Worm (Caenorhabditis elegans) whole organism, late embryonic: ENCODE results near the gene C44B12.9.

Source experiments
- C08G9.2 ChIP-seq: sonication (generic microtip); optimal IDR thresholded peaks from 2 replicates; lab custom pipeline; 2016; ENCODE audit warnings: mild to moderate bottlenecking, missing genetic modification characterization, moderate library complexity, missing compliant biosample characterization
- C38D4.7 ChIP-seq: fragments of 200-800 bp; sonication (Bioruptor generic); optimal IDR thresholded peaks from 2 replicates; lab custom pipeline; 2018; ENCODE audit warnings: mild to moderate bottlenecking, missing genetic modification characterization, moderate library complexity, missing compliant biosample characterization
- K02D7.2 ChIP-seq: sonication (generic microtip); optimal IDR thresholded peaks from 2 replicates; lab custom pipeline; 2017; ENCODE audit warnings: mild to moderate bottlenecking, missing genetic modification characterization, missing compliant biosample characterization
- K09A11.1 ChIP-seq: sonication (generic microtip); optimal IDR thresholded peaks from 2 replicates; lab custom pipeline; 2017; ENCODE audit warnings: antibody characterized with exemption, mild to moderate bottlenecking, missing genetic modification characterization, missing compliant biosample characterization; ENCODE audit not compliant: insufficient read depth
- ahr-1 ChIP-seq: sonication (generic microtip); optimal IDR thresholded peaks from 2 replicates; lab custom pipeline; 2016; ENCODE audit warnings: missing genetic modification characterization, missing compliant biosample characterization
- ceh-18 ChIP-seq: sonication (generic microtip); optimal IDR thresholded peaks from 2 replicates; lab custom pipeline; 2016; ENCODE audit warnings: missing genetic modification characterization, missing compliant biosample characterization
- ceh-19 ChIP-seq: fragments of 200-800 bp; sonication (Bioruptor generic); optimal IDR thresholded peaks from 2 replicates; lab custom pipeline; 2018; ENCODE audit warnings: mild to moderate bottlenecking, missing genetic modification characterization, missing compliant biosample characterization
- ceh-2 ChIP-seq: sonication (generic microtip); optimal IDR thresholded peaks from 2 replicates; lab custom pipeline; 2016; ENCODE audit warnings: missing genotype, missing genetic modification characterization, missing compliant biosample characterization
- ceh-24 ChIP-seq: sonication (generic microtip); optimal IDR thresholded peaks from 2 replicates; lab custom pipeline; 2016; ENCODE audit warnings: mild to moderate bottlenecking, missing genetic modification characterization, missing compliant biosample characterization
- ceh-30 ChIP-seq: fragments of 150-350 bp; optimal IDR thresholded peaks from 2 replicates; lab custom pipeline; 2014; ENCODE audit warnings: missing biosample characterization, missing genetic modification characterization
- ceh-31 ChIP-seq: sonication (generic microtip); optimal IDR thresholded peaks from 2 replicates; lab custom pipeline; 2016; ENCODE audit warnings: missing genetic modification characterization, missing compliant biosample characterization
- ceh-34 ChIP-seq: sonication (generic microtip); optimal IDR thresholded peaks from 2 replicates; lab custom pipeline; 2016; ENCODE audit warnings: mild to moderate bottlenecking, missing genetic modification characterization, missing compliant biosample characterization
- ceh-45 ChIP-seq: fragments of 200-800 bp; sonication (Bioruptor generic); IDR thresholded peaks from 2 replicates; pipeline ENCODE4 v1.3.6; 2022; ENCODE audit warnings: missing genetic modification reagents, missing genetic modification characterization, missing compliant biosample characterization
- dmd-4 ChIP-seq: sonication (generic microtip); optimal IDR thresholded peaks from 2 replicates; lab custom pipeline; 2016; ENCODE audit warnings: borderline replicate concordance, missing genetic modification characterization, missing compliant biosample characterization
- dve-1 ChIP-seq: sonication (generic microtip); optimal IDR thresholded peaks from 2 replicates; lab custom pipeline; 2017; ENCODE audit warnings: antibody characterized with exemption, mild to moderate bottlenecking, missing genetic modification characterization, missing compliant biosample characterization
- eyg-1 ChIP-seq: sonication (generic microtip); optimal IDR thresholded peaks from 2 replicates; lab custom pipeline; 2016; ENCODE audit warnings: missing genotype, missing genetic modification characterization, missing compliant biosample characterization
- fax-1 ChIP-seq: sonication (generic microtip); optimal IDR thresholded peaks from 2 replicates; lab custom pipeline; 2016; ENCODE audit warnings: missing genotype, missing genetic modification characterization, missing compliant biosample characterization
- fkh-10 ChIP-seq: fragments of 150-350 bp; optimal IDR thresholded peaks from 2 replicates; lab custom pipeline; 2014; ENCODE audit warnings: missing biosample characterization, missing genetic modification reagents, missing genetic modification characterization
- fkh-6 ChIP-seq: sonication (generic microtip); optimal IDR thresholded peaks from 2 replicates; lab custom pipeline; 2016; ENCODE audit warnings: missing genetic modification characterization, missing compliant biosample characterization
- hlh-15 ChIP-seq: sonication (generic microtip); optimal IDR thresholded peaks from 2 replicates; lab custom pipeline; 2016; ENCODE audit warnings: missing genetic modification characterization, missing compliant biosample characterization
- hlh-30 ChIP-seq: sonication (generic microtip); optimal IDR thresholded peaks from 2 replicates; lab custom pipeline; 2017; ENCODE audit warnings: antibody characterized with exemption, missing genetic modification characterization, missing compliant biosample characterization; ENCODE audit not compliant: insufficient read depth
- hlh-6 ChIP-seq: sonication (generic microtip); optimal IDR thresholded peaks from 2 replicates; lab custom pipeline; 2016; ENCODE audit warnings: missing genotype, missing genetic modification characterization, missing compliant biosample characterization
- lin-11 ChIP-seq: fragments of 200-800 bp; sonication (Bioruptor generic); optimal IDR thresholded peaks from 2 replicates; lab custom pipeline; 2018; ENCODE audit warnings: mild to moderate bottlenecking, missing genetic modification characterization, missing compliant biosample characterization
- madf-2 ChIP-seq: sonication (generic microtip); optimal IDR thresholded peaks from 2 replicates; lab custom pipeline; 2017; ENCODE audit warnings: missing genetic modification characterization, missing compliant biosample characterization
- mec-3 ChIP-seq: sonication (generic microtip); optimal IDR thresholded peaks from 2 replicates; lab custom pipeline; 2016; ENCODE audit warnings: borderline replicate concordance, missing genetic modification characterization, missing compliant biosample characterization
- nfya-1 ChIP-seq: sonication (generic microtip); optimal IDR thresholded peaks from 2 replicates; lab custom pipeline; 2017; ENCODE audit warnings: missing genetic modification characterization, mild to moderate bottlenecking, missing compliant biosample characterization, antibody characterized with exemption, moderate library complexity
- nhr-11 ChIP-seq: fragments of 150-350 bp; optimal IDR thresholded peaks from 2 replicates; lab custom pipeline; 2014; ENCODE audit warnings: missing biosample characterization, missing genetic modification characterization
- nhr-232 ChIP-seq: sonication (generic microtip); optimal IDR thresholded peaks from 2 replicates; lab custom pipeline; 2016; ENCODE audit warnings: missing genetic modification characterization, missing compliant biosample characterization
- odd-2 ChIP-seq: sonication (generic microtip); optimal IDR thresholded peaks from 2 replicates; lab custom pipeline; 2017; ENCODE audit warnings: antibody characterized with exemption, mild to moderate bottlenecking, missing genetic modification characterization, missing compliant biosample characterization
- pag-3 ChIP-seq: sonication (generic microtip); optimal IDR thresholded peaks from 2 replicates; lab custom pipeline; 2016; ENCODE audit warnings: missing compliant biosample characterization, missing genetic modification characterization, borderline replicate concordance
- pat-9 ChIP-seq: fragments of 200-800 bp; sonication (Bioruptor generic); optimal IDR thresholded peaks from 2 replicates; lab custom pipeline; 2018; ENCODE audit warnings: mild to moderate bottlenecking, missing genetic modification characterization, moderate library complexity, missing compliant biosample characterization
- pqm-1 ChIP-seq: sonication (generic microtip); optimal IDR thresholded peaks from 2 replicates; lab custom pipeline; 2016; ENCODE audit warnings: missing genetic modification characterization, missing compliant biosample characterization
- pros-1 ChIP-seq: fragments of 150-350 bp; optimal IDR thresholded peaks from 2 replicates; lab custom pipeline; 2014; ENCODE audit warnings: missing biosample characterization, missing genetic modification reagents, missing genetic modification characterization
- rnt-1 ChIP-seq: sonication (generic microtip); optimal IDR thresholded peaks from 2 replicates; lab custom pipeline; 2016; ENCODE audit warnings: missing genetic modification characterization, missing compliant biosample characterization
- sdc-2 ChIP-seq: sonication (generic microtip); optimal IDR thresholded peaks from 2 replicates; lab custom pipeline; 2016; ENCODE audit warnings: missing genotype, missing genetic modification characterization, missing compliant biosample characterization
- tbx-2 ChIP-seq: sonication (generic microtip); optimal IDR thresholded peaks from 2 replicates; lab custom pipeline; 2016; ENCODE audit warnings: missing genetic modification characterization, missing compliant biosample characterization
- tbx-7 ChIP-seq: sonication (generic microtip); optimal IDR thresholded peaks from 2 replicates; lab custom pipeline; 2016; ENCODE audit warnings: missing genotype, missing genetic modification characterization, missing compliant biosample characterization
- ttx-3 ChIP-seq: sonication (generic microtip); optimal IDR thresholded peaks from 2 replicates; lab custom pipeline; 2016; ENCODE audit warnings: missing genetic modification reagents, missing genetic modification characterization, missing compliant biosample characterization
- unc-3 ChIP-seq, 2 experiments: fragments of 200-800 bp in 1 of 2; sonication (Bioruptor generic) in 1 of 2; sonication (generic microtip) in 1 of 2; conservative IDR thresholded peaks in 1 of 2; optimal IDR thresholded peaks in 1 of 2; 2 replicates each; pipeline versions ENCODE4 v1.3.6 to Lab custom; 2016 to 2022; ENCODE audit warnings: missing compliant biosample characterization in 2 of 2, missing genetic modification characterization in 2 of 2, missing genetic modification reagents in 1 of 2
- unc-42 ChIP-seq: sonication (generic microtip); optimal IDR thresholded peaks from 2 replicates; lab custom pipeline; 2016; ENCODE audit warnings: missing genotype, missing genetic modification characterization, missing compliant biosample characterization
- unc-55 ChIP-seq: sonication (generic microtip); optimal IDR thresholded peaks from 2 replicates; lab custom pipeline; 2017; ENCODE audit warnings: missing biosample characterization, missing genetic modification reagents, missing genetic modification characterization
- unc-86 ChIP-seq: sonication (generic microtip); optimal IDR thresholded peaks from 2 replicates; lab custom pipeline; 2016; ENCODE audit warnings: missing genetic modification characterization, missing compliant biosample characterization
- ztf-16 ChIP-seq: sonication (generic microtip); optimal IDR thresholded peaks from 2 replicates; lab custom pipeline; 2017; ENCODE audit warnings: missing genetic modification characterization, missing compliant biosample characterization

The C44B12.9 gene

DNA sequence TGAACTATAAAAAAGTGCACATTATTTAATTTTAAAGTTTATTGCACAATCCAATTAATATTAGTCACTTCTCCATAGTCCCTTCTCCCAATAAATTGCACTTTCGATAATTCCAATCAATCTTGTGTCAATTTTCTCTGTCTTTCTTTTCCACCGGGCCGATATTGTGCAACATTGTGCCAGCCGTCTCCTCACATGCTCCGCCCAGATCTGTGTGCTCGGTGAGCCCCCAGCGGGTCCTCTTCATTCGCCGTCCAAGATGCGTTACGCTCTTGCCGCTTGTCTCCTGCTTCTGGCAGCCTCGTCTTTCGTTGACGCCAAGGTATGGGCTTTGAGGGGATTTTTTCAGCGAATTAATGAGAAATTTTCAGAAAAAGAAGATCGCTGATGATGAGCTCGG is 2.8 kb upstream of the C44B12.9 start, which contains the start of gene ost-1:
TSS of gene ost-1 (plus strand) at position 207 of the 400 bp plus-strand sequence.
- TF ChIP-seq pat-9 (tag; lab: Kevin White, UChicago) (no peak), fax-1 (tag; lab: Kevin White, UChicago) (no peak), nhr-232 (tag; lab: Kevin White, UChicago) (no peak), eyg-1 (tag; lab: Kevin White, UChicago) (no peak), C08G9.2 (tag; lab: Kevin White, UChicago) (no peak), ttx-3 (tag; lab: Kevin White, UChicago) (no peak), mec-3 (tag; lab: Kevin White, UChicago) (no peak), ceh-30 (tag; lab: Kevin White, UChicago) (no peak), unc-86 (no peak), fkh-6 (tag; lab: Kevin White, UChicago) (no peak), lin-11 (no peak), pros-1 (tag; lab: Kevin White, UChicago) (no peak), dve-1 (tag; lab: Kevin White, UChicago) (no peak), C38D4.7 (GFP tag; lab: Kevin White, UChicago) (no peak), nfya-1 (no peak), ceh-34 (tag; lab: Kevin White, UChicago) (peak; percentile 11), unc-42 (tag; lab: Kevin White, UChicago) (no peak), ceh-2 (no peak), K09A11.1 (tag; lab: Kevin White, UChicago) (no peak), ceh-45 (GFP tag; lab: Robert Waterston, UW) (no peak), ahr-1 (tag; lab: Kevin White, UChicago) (no peak), hlh-6 (tag; lab: Kevin White, UChicago) (peak; percentile 30), tbx-7 (no peak), hlh-30 (no peak), ceh-18 (tag; lab: Kevin White, UChicago) (peak; percentile 45), unc-55 (GFP tag; lab: Kevin White, UChicago) (peak; percentile 88), rnt-1 (tag; lab: Kevin White, UChicago) (peak; percentile 56), unc-3 (GFP tag; conservative IDR thresholded peaks at IDR 0.05; lab: Robert Waterston, UW) (no peak), unc-3 (tag; optimal IDR thresholded peaks at IDR 0.05; lab: Kevin White, UChicago) (no peak), nhr-11 (tag; lab: Kevin White, UChicago) (no peak), fkh-10 (GFP tag; lab: Kevin White, UChicago) (no peak)

DNA sequence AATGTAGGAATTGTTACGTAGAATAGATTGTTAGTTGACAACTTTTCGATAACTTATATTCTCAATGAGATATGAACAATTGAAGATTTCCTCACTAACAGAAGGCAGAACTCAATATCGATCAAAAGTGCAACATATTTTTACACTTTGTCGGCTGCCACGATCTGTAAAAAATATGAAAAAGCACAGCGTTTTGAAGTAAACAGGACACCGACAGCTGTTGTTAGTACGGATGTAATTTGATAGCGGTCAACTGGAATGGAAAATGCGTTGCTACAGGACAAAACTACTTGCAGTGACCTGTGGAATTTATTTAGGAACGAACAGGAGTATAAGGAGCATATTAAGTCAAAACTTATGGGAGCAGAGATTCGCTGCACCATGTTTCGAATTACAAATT is 1.6 kb upstream of the C44B12.9 start:
- TF ChIP-seq ahr-1 (tag; lab: Kevin White, UChicago) (no peak), fkh-6 (tag; lab: Kevin White, UChicago) (no peak), hlh-6 (tag; lab: Kevin White, UChicago) (no peak), ceh-19 (no peak), ztf-16 (tag; lab: Kevin White, UChicago) (no peak), pat-9 (tag; lab: Kevin White, UChicago) (no peak), ceh-31 (tag; lab: Kevin White, UChicago) (no peak), ceh-24 (tag; lab: Kevin White, UChicago) (no peak), pag-3 (tag; lab: Kevin White, UChicago) (no peak), madf-2 (tag; lab: Kevin White, UChicago) (no peak), unc-55 (GFP tag; lab: Kevin White, UChicago) (no peak), sdc-2 (tag; lab: Kevin White, UChicago) (no peak), tbx-7 (no peak), tbx-2 (no peak), eyg-1 (tag; lab: Kevin White, UChicago) (no peak)

DNA sequence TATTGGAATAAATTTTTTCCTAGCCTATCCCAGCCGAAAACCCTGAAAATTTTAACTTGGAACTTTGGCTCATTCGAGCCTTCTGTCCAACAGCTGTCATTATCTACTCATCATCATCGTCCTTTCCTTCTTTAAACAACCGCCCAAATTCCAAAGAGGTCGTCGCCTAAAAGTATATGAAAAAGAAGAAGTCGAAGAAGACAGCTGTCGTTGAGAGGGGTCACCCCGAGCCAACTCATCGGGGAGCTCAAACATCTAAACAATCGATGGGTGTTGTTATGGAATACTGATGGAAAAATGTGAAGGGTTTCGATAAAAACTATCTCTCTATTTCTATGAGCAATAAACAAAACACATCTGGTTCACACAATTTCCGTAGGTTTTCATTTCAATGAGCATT is 686 bp upstream of the C44B12.9 start:
- TF ChIP-seq pat-9 (tag; lab: Kevin White, UChicago) (no peak), unc-3 (GFP tag; conservative IDR thresholded peaks at IDR 0.05; lab: Robert Waterston, UW) (no peak), unc-3 (tag; optimal IDR thresholded peaks at IDR 0.05; lab: Kevin White, UChicago) (no peak), ztf-16 (tag; lab: Kevin White, UChicago) (no peak), nhr-232 (tag; lab: Kevin White, UChicago) (no peak), K02D7.2 (tag; lab: Kevin White, UChicago) (no peak), C08G9.2 (tag; lab: Kevin White, UChicago) (no peak), ceh-2 (no peak), pqm-1 (tag; lab: Kevin White, UChicago) (no peak), hlh-15 (no peak), pag-3 (tag; lab: Kevin White, UChicago) (no peak), madf-2 (tag; lab: Kevin White, UChicago) (no peak), odd-2 (no peak), rnt-1 (tag; lab: Kevin White, UChicago) (no peak), mec-3 (tag; lab: Kevin White, UChicago) (no peak), dmd-4 (tag; lab: Kevin White, UChicago) (no peak)
